Worm (Caenorhabditis elegans): ENCODE results near the gene mett-10.

DNA sequence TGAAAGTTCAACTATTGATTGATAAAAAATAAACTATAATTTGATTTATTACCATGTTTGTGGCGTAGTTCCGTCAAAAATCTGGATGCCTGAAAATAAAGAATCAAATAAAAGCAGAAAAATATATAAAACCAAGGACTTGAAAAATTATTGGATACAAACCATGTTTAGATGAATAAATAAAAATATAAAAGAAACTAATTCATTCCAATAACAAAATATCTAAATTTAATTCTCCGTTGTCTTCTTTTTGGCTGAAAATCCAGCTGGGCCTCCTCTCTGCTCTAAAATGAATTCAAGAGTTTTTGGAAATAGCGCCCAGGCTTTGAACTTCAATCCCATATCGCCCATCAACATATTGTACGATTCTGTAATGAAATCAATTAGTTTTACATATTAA is 1.9 kb upstream of the mett-10 start, which contains the start of gene vps-29:
- TF ChIP-seq ama-1 (optimal IDR thresholded peaks at IDR 0.05) (no peak), sea-1 (GFP tag; conservative IDR thresholded peaks at IDR 0.05) (no peak), hmbx-1 (tag; optimal IDR thresholded peaks at IDR 0.05) (no peak), aly-1 (tag; optimal IDR thresholded peaks at IDR 0.05) (no peak), pes-1 (GFP tag; IDR thresholded peaks at IDR 0.05) (no peak)
